Fruit fly (Drosophila melanogaster) whole organism, prepupa: Measurements from ENCODE around the gene emc.

ENCODE experiments used
- CG10631 ChIP-seq: fragments of 200-800 bp; sonication (Bioruptor generic); optimal IDR thresholded peaks from 2 replicates; lab custom pipeline; 2016; ENCODE audit warnings: missing biosample characterization, missing genetic modification characterization
- CG10669 ChIP-seq: fragments of 200-800 bp; sonication (Bioruptor generic); optimal IDR thresholded peaks from 3 replicates; lab custom pipeline; 2018; ENCODE audit warnings: missing biosample characterization, mild to moderate bottlenecking, missing genetic modification characterization, moderate library complexity
- CG11902 ChIP-seq: fragments of 200-800 bp; sonication (Bioruptor generic); optimal IDR thresholded peaks from 3 replicates; lab custom pipeline; 2016; ENCODE audit warnings: missing biosample characterization, missing genetic modification characterization
- CG15336 ChIP-seq: fragments of 200-800 bp; sonication (Bioruptor generic); IDR thresholded peaks from 2 replicates; pipeline ENCODE4 v1.3.6; 2022; ENCODE audit warnings: missing biosample characterization, missing genetic modification characterization
- CG1621 ChIP-seq: fragments of 200-800 bp; sonication (Bioruptor generic); optimal IDR thresholded peaks from 3 replicates; lab custom pipeline; 2018; ENCODE audit warnings: missing biosample characterization, mild to moderate bottlenecking, missing genetic modification characterization
- CG16779 ChIP-seq: fragments of 200-800 bp; sonication (Bioruptor generic); optimal IDR thresholded peaks from 3 replicates; lab custom pipeline; 2017; ENCODE audit warnings: missing biosample characterization, mild to moderate bottlenecking, missing genetic modification characterization
- CG3032 ChIP-seq: fragments of 200-800 bp; optimal IDR thresholded peaks from 2 replicates; lab custom pipeline; 2019; ENCODE audit warnings: missing biosample characterization, mild to moderate bottlenecking, missing genetic modification characterization, moderate library complexity
- CG32006 ChIP-seq: fragments of 200-800 bp; sonication (Bioruptor generic); optimal IDR thresholded peaks from 3 replicates; lab custom pipeline; 2017; ENCODE audit warnings: missing biosample characterization, mild to moderate bottlenecking, missing genetic modification characterization
- CG34406 ChIP-seq: fragments of 200-800 bp; sonication (Bioruptor generic); optimal IDR thresholded peaks from 3 replicates; lab custom pipeline; 2016; ENCODE audit warnings: missing biosample characterization, missing genetic modification characterization
- CG4318 ChIP-seq: fragments of 200-800 bp; sonication (Bioruptor generic); optimal IDR thresholded peaks from 3 replicates; lab custom pipeline; 2017; ENCODE audit warnings: missing biosample characterization, mild to moderate bottlenecking, missing genetic modification characterization
- CG6163 ChIP-seq: fragments of 200-800 bp; sonication (Bioruptor generic); IDR thresholded peaks from 3 replicates; pipeline ENCODE4 v1.3.6; 2022; ENCODE audit warnings: missing biosample characterization, missing genetic modification characterization
- CG6276 ChIP-seq: fragments of 200-800 bp; sonication (Bioruptor generic); optimal IDR thresholded peaks from 2 replicates; lab custom pipeline; 2017; ENCODE audit warnings: missing biosample characterization, mild to moderate bottlenecking, missing genetic modification characterization
- CG6854 ChIP-seq: fragments of 200-800 bp; sonication (Bioruptor generic); optimal IDR thresholded peaks from 2 replicates; lab custom pipeline; 2017; ENCODE audit warnings: missing biosample characterization, mild to moderate bottlenecking, missing genetic modification characterization
- CG8119 ChIP-seq: fragments of 200-800 bp; sonication (Bioruptor generic); IDR thresholded peaks from 3 replicates; pipeline ENCODE4 v1.3.6; 2022; ENCODE audit warnings: missing biosample characterization, missing genetic modification characterization
- CG8319 ChIP-seq: fragments of 200-800 bp; sonication (Bioruptor generic); optimal IDR thresholded peaks from 3 replicates; lab custom pipeline; 2016; ENCODE audit warnings: missing biosample characterization, missing genetic modification characterization
- CG8632 ChIP-seq: fragments of 200-800 bp; sonication (Bioruptor generic); optimal IDR thresholded peaks from 3 replicates; lab custom pipeline; 2016; ENCODE audit warnings: missing biosample characterization, missing genetic modification characterization
- CG9139 ChIP-seq: fragments of 200-800 bp; sonication (Bioruptor generic); optimal IDR thresholded peaks from 3 replicates; lab custom pipeline; 2017; ENCODE audit warnings: missing biosample characterization, mild to moderate bottlenecking, missing genetic modification characterization
- Eip75B ChIP-seq: fragments of 200-800 bp; sonication (Bioruptor generic); optimal IDR thresholded peaks from 3 replicates; lab custom pipeline; 2016; ENCODE audit warnings: missing biosample characterization, missing genetic modification characterization
- Eip78C ChIP-seq: fragments of 200-800 bp; sonication (Bioruptor generic); peaks from one replicate; lab custom pipeline; 2016; ENCODE audit warnings: missing biosample characterization, missing genetic modification characterization
- Eip93F ChIP-seq: fragments of 200-800 bp; sonication (Bioruptor generic); optimal IDR thresholded peaks from 2 replicates; lab custom pipeline; 2016; ENCODE audit warnings: missing biosample characterization, mild to moderate bottlenecking, missing genetic modification characterization
- Ets21C ChIP-seq: fragments of 200-800 bp; sonication (Bioruptor generic); optimal IDR thresholded peaks from 3 replicates; lab custom pipeline; 2016; ENCODE audit warnings: missing biosample characterization, missing genetic modification characterization
- Gug ChIP-seq: fragments of 200-800 bp; sonication (Bioruptor generic); IDR thresholded peaks from 2 replicates; pipeline ENCODE4 v1.3.6; 2022; ENCODE audit warnings: missing biosample characterization, missing genetic modification characterization
- Hr38 ChIP-seq: sonication (Bioruptor generic); optimal IDR thresholded peaks from 2 replicates; lab custom pipeline; 2016; ENCODE audit warnings: missing biosample characterization, missing genetic modification characterization
- Hr39 ChIP-seq: fragments of 200-800 bp; sonication (Bioruptor generic); optimal IDR thresholded peaks from 2 replicates; lab custom pipeline; 2016; ENCODE audit warnings: missing biosample characterization, missing genetic modification characterization
- Hr4 ChIP-seq: fragments of 200-800 bp; sonication (Bioruptor generic); optimal IDR thresholded peaks from 3 replicates; lab custom pipeline; 2016; ENCODE audit warnings: missing biosample characterization, missing genetic modification characterization
- Met ChIP-seq: fragments of 200-800 bp; sonication (Bioruptor generic); optimal IDR thresholded peaks from 3 replicates; lab custom pipeline; 2016; ENCODE audit warnings: missing biosample characterization, missing genetic modification characterization
- Sox102F ChIP-seq: fragments of 200-800 bp; sonication (Bioruptor generic); optimal IDR thresholded peaks from 2 replicates; lab custom pipeline; 2016; ENCODE audit warnings: missing biosample characterization, mild to moderate bottlenecking, missing genetic modification characterization
- Sox14 ChIP-seq: fragments of 200-800 bp; sonication (Bioruptor generic); optimal IDR thresholded peaks from 3 replicates; lab custom pipeline; 2016; ENCODE audit warnings: missing biosample characterization, missing genetic modification characterization
- Sox15 ChIP-seq: fragments of 200-800 bp; sonication (Bioruptor generic); optimal IDR thresholded peaks from 3 replicates; lab custom pipeline; 2016; ENCODE audit warnings: missing biosample characterization, missing genetic modification characterization
- achi ChIP-seq: fragments of 200-800 bp; sonication (Bioruptor generic); optimal IDR thresholded peaks from 3 replicates; lab custom pipeline; 2016; ENCODE audit warnings: missing biosample characterization, missing genetic modification characterization
- acj6 ChIP-seq: fragments of 200-800 bp; sonication (Bioruptor generic); optimal IDR thresholded peaks from 3 replicates; lab custom pipeline; 2016; ENCODE audit warnings: missing biosample characterization, missing genetic modification characterization
- cyc ChIP-seq: fragments of 200-800 bp; sonication (Bioruptor generic); optimal IDR thresholded peaks from 3 replicates; lab custom pipeline; 2016; ENCODE audit warnings: missing biosample characterization, missing genetic modification characterization
- dsx ChIP-seq: fragments of 200-800 bp; optimal IDR thresholded peaks from 3 replicates; lab custom pipeline; 2019; ENCODE audit warnings: missing biosample characterization, mild to moderate bottlenecking, missing genetic modification characterization, moderate library complexity; ENCODE audit not compliant: poor library complexity, severe bottlenecking
- esn ChIP-seq: fragments of 200-800 bp; sonication (Bioruptor generic); optimal IDR thresholded peaks from 2 replicates; lab custom pipeline; 2016; ENCODE audit warnings: missing biosample characterization, mild to moderate bottlenecking, missing genetic modification characterization, moderate library complexity
- fd59A ChIP-seq: fragments of 200-800 bp; sonication (Bioruptor generic); optimal IDR thresholded peaks from 2 replicates; lab custom pipeline; 2017; ENCODE audit warnings: missing biosample characterization, mild to moderate bottlenecking, missing genetic modification characterization, missing genetic modification reagents
- fd85E ChIP-seq: fragments of 200-800 bp; sonication (Bioruptor generic); optimal IDR thresholded peaks from 3 replicates; lab custom pipeline; 2016; ENCODE audit warnings: missing biosample characterization, missing genetic modification characterization
- fkh ChIP-seq: fragments of 200-800 bp; sonication (Bioruptor generic); optimal IDR thresholded peaks from 3 replicates; lab custom pipeline; 2017; ENCODE audit warnings: missing biosample characterization, mild to moderate bottlenecking, missing genetic modification characterization, moderate library complexity
- pdm3 ChIP-seq: fragments of 200-800 bp; sonication (Bioruptor generic); optimal IDR thresholded peaks from 3 replicates; lab custom pipeline; 2016; ENCODE audit warnings: missing biosample characterization, missing genetic modification characterization
- salr ChIP-seq, 2 experiments: fragments of 200-800 bp; sonication (Bioruptor generic); optimal IDR thresholded peaks; 3 replicates each; lab custom pipeline; 2016 to 2018; ENCODE audit warnings: missing biosample characterization in 2 of 2, missing genetic modification characterization in 2 of 2, mild to moderate bottlenecking in 1 of 2
- spab ChIP-seq: fragments of 200-800 bp; sonication (Bioruptor generic); optimal IDR thresholded peaks from 2 replicates; lab custom pipeline; 2017; ENCODE audit warnings: missing biosample characterization, mild to moderate bottlenecking, missing genetic modification characterization, missing genetic modification reagents
- ss ChIP-seq, 2 experiments: fragments of 200-800 bp; sonication (Bioruptor generic); optimal IDR thresholded peaks; 2 replicates in 1 of 2; 3 replicates in 1 of 2; lab custom pipeline; 2017 to 2018; ENCODE audit warnings: mild to moderate bottlenecking in 2 of 2, missing biosample characterization in 2 of 2, missing genetic modification characterization in 2 of 2, moderate library complexity in 1 of 2
- svp ChIP-seq: fragments of 200-800 bp; sonication (Bioruptor generic); peaks from one replicate; lab custom pipeline; 2016; ENCODE audit warnings: missing biosample characterization, missing genetic modification characterization
- vri ChIP-seq: fragments of 200-800 bp; sonication (Bioruptor generic); optimal IDR thresholded peaks from 3 replicates; lab custom pipeline; 2016; ENCODE audit warnings: missing biosample characterization, mild to moderate bottlenecking, missing genetic modification characterization

emc gene

DNA sequence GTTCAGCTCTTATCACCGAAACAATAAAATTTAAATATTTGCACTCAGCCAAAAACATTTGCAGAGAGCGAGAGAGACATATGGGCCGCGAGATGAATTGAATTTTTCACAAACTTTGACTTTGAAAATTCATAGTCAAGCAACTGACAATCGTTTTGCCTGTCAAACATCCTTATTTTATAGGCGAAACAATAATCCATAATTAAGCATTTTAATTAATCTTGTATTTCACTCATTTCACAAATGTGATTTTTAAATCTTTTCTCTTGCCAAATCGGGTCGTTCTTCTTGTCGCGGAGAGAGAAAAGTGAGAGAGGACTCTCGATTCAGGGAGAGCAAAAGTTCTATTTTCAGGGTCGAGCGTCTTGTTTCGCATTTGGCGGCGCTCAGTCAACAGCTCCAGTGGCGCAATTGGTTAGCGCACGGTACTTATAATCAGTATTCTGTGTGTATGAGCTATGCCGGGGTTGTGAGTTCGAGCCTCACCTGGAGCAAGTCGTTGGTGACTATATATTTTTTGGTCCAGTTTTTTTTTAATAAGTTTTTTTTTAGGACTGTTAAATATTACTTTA, 20.0 kb downstream of the emc start:
- TF ChIP-seq fkh (GFP tag; lab: Kevin White, UChicago) (peak; percentile 70), Hr4 (no peak), Eip93F (GFP tag; lab: Kevin White, UChicago) (no peak), CG15336 (GFP tag; lab: Robert Waterston, UW) (0 out of 2 replicates have a peak, but pooled peaks have one; percentile 16), CG1621 (tag; lab: Kevin White, UChicago) (no peak), Sox14 (no peak), CG6163 (GFP tag; lab: Robert Waterston, UW) (peak; percentile 49; the same call in 2 of the 3 replicates), Met (GFP tag; lab: Kevin White, UChicago) (no peak), Hr39 (no peak), CG34406 (GFP tag; lab: Kevin White, UChicago) (no peak), Hr38 (GFP tag; lab: Kevin White, UChicago) (no peak), CG6854 (peak; percentile 55), spab (no peak), CG10631 (GFP tag; lab: Kevin White, UChicago) (no peak), acj6 (GFP tag; lab: Kevin White, UChicago) (no peak), vri (GFP tag; lab: Kevin White, UChicago) (peak; percentile 6), CG9139 (GFP tag; lab: Kevin White, UChicago) (no peak), Sox15 (GFP tag; lab: Kevin White, UChicago) (no peak), dsx (GFP tag; lab: Kevin White, UChicago) (no peak), CG3032 (tag; lab: Kevin White, UChicago) (no peak), Sox102F (GFP tag; lab: Kevin White, UChicago) (no peak), CG8632 (no peak), Gug (GFP tag; lab: Robert Waterston, UW) (no peak), CG4318 (GFP tag; lab: Kevin White, UChicago) (no peak), CG16779 (tag; lab: Kevin White, UChicago) (no peak), CG8319 (GFP tag; lab: Kevin White, UChicago) (no peak), CG8119 (GFP tag; lab: Robert Waterston, UW) (0 out of 3 replicates have a peak, but pooled peaks have one; percentile 24), svp (GFP tag; lab: Kevin White, UChicago) (peak; percentile 59), ss (GFP tag; optimal IDR thresholded peaks at IDR 0.05; lab: Kevin White, UChicago) (no peak), salr (GFP tag; optimal IDR thresholded peaks at IDR 0.05; lab: Kevin White, UChicago) (no peak), Ets21C (no peak), Eip78C (GFP tag; lab: Kevin White, UChicago) (peak; percentile 81), fd59A (GFP tag; lab: Kevin White, UChicago) (no peak), CG32006 (no peak), pdm3 (no peak), CG10669 (GFP tag; lab: Kevin White, UChicago) (no peak), esn (GFP tag; lab: Kevin White, UChicago) (peak; percentile 25), cyc (GFP tag; lab: Kevin White, UChicago) (no peak), fd85E (GFP tag; lab: Kevin White, UChicago) (no peak)

DNA sequence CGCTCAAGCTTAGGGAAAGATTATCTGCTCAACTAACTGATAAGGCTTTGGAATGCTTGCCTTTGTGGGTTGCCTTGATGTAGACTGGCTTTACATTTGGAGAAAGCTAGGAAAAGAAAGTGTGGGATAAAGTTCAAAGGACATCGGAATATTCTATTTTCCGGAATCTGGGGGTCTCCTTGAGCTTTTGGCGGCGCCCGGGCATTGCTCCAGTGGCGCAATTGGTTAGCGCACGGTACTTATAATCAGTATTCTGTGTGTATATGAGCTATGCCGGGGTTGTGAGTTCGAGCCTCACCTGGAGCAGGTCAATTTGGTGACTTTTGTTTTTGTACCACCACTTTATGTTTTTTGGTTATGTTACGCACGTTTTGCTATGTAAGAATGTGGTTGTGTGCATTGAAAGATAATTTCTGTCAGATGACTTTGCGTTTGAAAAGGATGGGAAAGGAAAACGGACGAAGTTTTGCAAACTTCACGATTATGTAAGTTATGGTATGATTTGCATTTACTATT, 21.0 kb downstream of the emc start:
- TF ChIP-seq achi (GFP tag; lab: Kevin White, UChicago) (no peak), svp (GFP tag; lab: Kevin White, UChicago) (peak; percentile 58), CG6276 (GFP tag; lab: Kevin White, UChicago) (no peak), Eip75B (GFP tag; lab: Kevin White, UChicago) (no peak), CG10669 (GFP tag; lab: Kevin White, UChicago) (no peak), Gug (GFP tag; lab: Robert Waterston, UW) (no peak), CG11902 (GFP tag; lab: Kevin White, UChicago) (no peak), Ets21C (no peak)
